Worm (Caenorhabditis elegans): Measurements from ENCODE around the gene F23B12.7.

F23B12.7 gene

ce11 chrV:14499074-14499864, 49.8 kb downstream of the F23B12.7 start:
- peak; percentile 21 for TF ChIP-seq nhr-80 (tag; optimal IDR thresholded peaks at IDR 0.05)
- TF ChIP-seq tbx-9 (tag; optimal IDR thresholded peaks at IDR 0.05; ENCODE audit: borderline replicate concordance), result no peak
- TF ChIP-seq lin-26 (GFP tag; IDR thresholded peaks at IDR 0.05), result peak; percentile 30; the same call in 1 of the 2 replicates
- TF ChIP-seq dox-1 (GFP tag; IDR thresholded peaks at IDR 0.05), result peak; percentile 51; the same call in 1 of the 2 replicates
- TF ChIP-seq sea-2 (GFP tag; IDR thresholded peaks at IDR 0.05), result no peak

ce11 chrV:14500554-14500953, 51.1 kb downstream of the F23B12.7 start:
- TF ChIP-seq efl-1 (GFP tag; optimal IDR thresholded peaks at IDR 0.05) (peak; percentile 14), hmg-1.2 (GFP tag; IDR thresholded peaks at IDR 0.05) (peak; percentile 71), F55B11.4 (tag; optimal IDR thresholded peaks at IDR 0.05; ENCODE audit: borderline replicate concordance, insufficient read depth) (no peak)

- TF ChIP-seq F37B4.10 (GFP tag; IDR thresholded peaks at IDR 0.05) (0 out of 2 replicates have a peak, but pooled peaks have one; percentile 40), F55B11.4 (tag; optimal IDR thresholded peaks at IDR 0.05; ENCODE audit: borderline replicate concordance, insufficient read depth) (no peak)
Observed at ce11 chrV:14501136-14501535, 51.6 kb downstream of the F23B12.7 start, which contains the start of gene R02D5.24. Gene R02D5.24, plus strand, starts transcription at chrV:14501340.

Measured in whole organism, young adult.